Fruit fly (Drosophila melanogaster) ovary, adult (tissue): ENCODE measurements around the gene CG7914.

Experiments used
- CG17801 ChIP-seq: fragments of 200-800 bp; optimal IDR thresholded peaks from 2 replicates; lab custom pipeline; 2019; ENCODE audit warnings: missing biosample characterization, mild to moderate bottlenecking, missing genetic modification characterization, moderate library complexity; ENCODE audit not compliant: partially characterized antibody

The CG7914 gene

DNA sequence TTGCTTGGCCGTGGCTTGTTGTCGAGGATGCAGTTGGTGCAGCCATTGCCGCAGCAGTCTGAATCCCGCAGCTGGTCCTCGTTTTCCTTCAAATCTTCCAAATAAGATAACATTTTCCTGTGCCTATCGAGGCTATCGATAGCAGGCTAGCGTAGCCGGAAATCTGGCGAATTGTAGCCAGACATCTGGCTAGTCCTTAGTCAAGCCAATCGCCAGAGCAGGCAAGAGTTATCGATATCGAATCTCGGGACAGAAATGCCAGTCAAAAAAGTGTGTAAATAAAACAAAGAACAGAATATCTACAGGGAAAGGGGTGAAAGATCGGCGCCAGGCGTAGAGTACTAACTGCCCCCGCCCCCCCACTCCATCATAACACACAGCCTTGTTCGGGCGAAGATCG, at the start of gene CG7914, which contains the start of gene CG14194:
Gene CG7914, minus strand, starts transcription at position 113 of the 400 bp plus-strand sequence.
Gene CG14194, plus strand, starts transcription at position 220 of the 400 bp plus-strand sequence.
- TF ChIP-seq CG17801 = peak; percentile 10

dm6 chrX:19241790-19242373, 48.6 kb upstream of the CG7914 start, which contains the start of gene CG14196:
CG14196 (minus strand) TSS chrX:19241840.
- no peak for TF ChIP-seq CG17801

DNA sequence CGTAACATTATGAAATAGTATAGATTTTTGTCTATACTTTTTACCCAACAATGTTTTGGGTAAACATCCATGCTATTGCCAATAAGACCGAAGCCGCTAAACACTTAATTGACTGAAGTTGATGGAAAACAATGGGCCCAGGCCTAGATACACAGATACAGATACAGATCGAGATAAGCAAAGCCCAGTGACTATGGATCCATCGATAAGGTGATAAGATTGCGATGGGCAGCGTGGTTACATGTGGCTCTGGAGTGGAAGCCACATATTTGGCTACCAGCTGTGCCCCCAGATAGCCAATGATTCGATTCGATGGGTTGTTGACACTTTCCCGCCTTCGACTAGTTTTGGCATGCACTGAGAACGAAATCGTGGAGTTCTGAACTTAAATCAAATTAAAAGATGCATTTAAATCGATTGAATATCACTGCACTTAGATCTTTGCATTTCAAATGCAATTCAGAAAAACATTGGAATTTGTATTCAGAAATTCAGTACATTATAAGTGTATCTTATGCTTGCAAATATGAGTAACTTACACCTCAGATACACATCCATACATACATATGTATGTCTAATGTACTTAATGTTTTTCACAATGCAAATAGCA, 47.1 kb upstream of the CG7914 start:
- no peak for TF ChIP-seq CG17801

- no peak for TF ChIP-seq CG17801
Measured at dm6 chrX:19239365-19239764, 46.1 kb upstream of the CG7914 start.

DNA sequence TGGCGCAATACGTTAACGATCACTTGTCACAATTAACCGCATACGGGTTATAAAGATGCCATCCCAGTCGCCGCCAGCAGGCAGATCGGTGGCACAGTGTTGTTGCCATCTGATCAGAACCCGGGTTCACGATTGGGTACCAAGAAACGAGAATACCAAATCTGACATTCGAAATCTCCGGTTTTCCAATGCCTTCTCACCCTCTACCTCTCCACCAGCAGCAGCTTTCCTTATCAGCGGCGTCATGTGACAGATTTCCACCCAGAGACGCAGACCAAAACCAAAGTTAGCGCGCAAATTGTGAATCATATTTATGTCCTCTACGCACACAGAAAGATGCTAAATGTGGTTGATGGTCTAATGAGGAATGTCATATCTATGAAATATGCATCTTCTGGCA, 45.4 kb upstream of the CG7914 start:
- TF ChIP-seq CG17801 = no peak

DNA sequence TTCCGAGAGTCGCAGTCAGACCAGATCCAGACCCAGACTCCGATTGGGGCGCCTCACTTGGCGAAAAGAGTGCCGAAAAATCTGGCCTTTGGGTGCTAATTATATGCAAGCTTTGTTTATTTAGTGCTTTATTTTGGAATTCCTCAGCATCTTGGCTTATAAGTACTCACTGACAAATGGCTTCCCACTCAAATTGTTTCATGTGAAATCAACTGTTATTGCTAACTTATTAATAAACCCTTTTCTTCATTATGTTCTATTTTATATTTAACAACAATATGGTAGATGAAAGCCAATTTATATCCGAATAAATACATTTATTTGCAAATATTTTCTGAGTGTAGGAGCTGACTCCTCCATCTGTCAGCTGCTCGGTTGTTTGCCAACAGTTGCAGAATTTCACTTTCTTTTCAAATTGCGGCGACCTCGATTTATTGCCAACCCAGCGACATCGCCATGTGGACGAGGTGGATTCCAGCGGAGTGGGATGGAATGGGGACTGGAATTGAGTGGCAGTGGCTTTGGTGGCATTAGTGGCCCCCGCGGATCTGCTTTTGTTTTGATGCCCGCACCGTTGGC, 36.7 kb upstream of the CG7914 start:
- no peak for TF ChIP-seq CG17801

dm6 chrX:19225304-19225640, 32.0 kb upstream of the CG7914 start:
- TF ChIP-seq CG17801 = no peak

- no peak for TF ChIP-seq CG17801
Measured at dm6 chrX:19224580-19225303, 31.5 kb upstream of the CG7914 start.

DNA sequence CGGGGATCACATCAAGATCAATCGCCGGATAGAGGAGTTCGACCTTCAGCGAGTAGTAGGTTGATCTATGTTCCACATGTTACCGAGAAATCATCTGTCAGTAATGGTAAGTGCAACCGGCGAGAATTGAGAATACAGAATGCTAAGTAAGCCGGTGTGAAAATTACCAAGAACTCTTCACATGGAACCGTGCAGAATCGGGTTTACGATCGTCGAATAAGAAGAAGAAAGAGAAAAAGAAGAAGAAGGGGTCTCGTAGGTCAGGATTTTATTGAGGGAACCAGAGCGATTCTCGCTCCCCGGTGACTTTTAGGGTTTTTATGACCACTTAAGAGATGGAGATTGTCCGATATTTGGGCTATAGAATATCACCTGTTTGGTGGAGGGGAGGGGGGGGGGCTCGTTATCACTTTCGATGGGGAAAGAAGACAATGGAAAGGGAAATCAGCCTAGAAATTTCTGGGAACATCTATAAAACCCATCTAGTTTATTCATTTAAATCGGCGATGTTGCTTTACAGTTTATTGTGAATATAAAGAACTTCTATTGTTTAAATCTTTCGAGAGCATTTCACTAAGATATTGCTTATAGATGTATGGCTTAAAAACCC, 27.8 kb upstream of the CG7914 start:
- no peak for TF ChIP-seq CG17801

DNA sequence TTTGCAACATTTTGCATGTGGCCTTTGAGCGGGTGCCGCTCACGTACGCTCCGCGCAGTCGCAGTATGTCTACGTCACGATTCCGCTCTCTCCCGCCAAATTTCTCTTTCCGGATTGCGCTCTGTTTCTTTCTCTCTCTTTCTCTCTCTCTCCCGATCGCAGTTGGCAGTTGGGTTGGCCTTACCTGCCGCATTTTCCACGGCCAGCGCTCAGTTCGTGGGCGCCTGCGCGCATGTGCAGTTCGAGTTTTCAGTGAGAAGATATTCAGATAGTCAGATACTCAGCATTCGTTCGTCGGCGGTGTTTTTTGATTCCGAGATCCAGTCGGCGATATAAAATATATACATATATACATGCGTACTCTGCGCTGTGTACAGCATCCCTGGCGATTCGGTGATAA, 27.2 kb upstream of the CG7914 start, which contains the start of gene CG7884:
Gene CG7884, plus strand, starts transcription at position 208 of the 400 bp plus-strand sequence.
- TF ChIP-seq CG17801 = no peak

dm6 chrX:19216671-19217070, 23.4 kb upstream of the CG7914 start:
- TF ChIP-seq CG17801 = no peak

DNA sequence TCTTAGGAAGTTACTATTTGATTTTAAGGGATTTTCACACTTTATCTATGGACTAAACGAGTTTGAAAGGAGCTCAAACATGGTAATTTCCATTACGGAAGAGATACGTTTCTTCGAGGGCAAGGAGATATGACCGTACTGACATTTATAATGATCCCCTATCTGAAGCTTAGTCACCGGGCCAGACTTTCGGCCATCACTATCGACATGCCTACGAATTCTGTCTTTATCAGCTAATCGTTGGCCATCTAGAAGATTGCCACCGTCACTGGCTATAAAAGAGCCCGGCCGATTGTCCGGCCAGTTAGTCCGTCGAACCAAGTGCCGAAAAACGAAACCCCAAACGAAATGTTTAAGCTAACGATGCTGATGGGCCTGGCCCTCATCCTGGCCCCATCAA, 22.0 kb upstream of the CG7914 start, which contains the start of gene Muc18B:
Gene Muc18B, plus strand, starts transcription at position 301 of the 400 bp plus-strand sequence.
- TF ChIP-seq CG17801 = no peak

DNA sequence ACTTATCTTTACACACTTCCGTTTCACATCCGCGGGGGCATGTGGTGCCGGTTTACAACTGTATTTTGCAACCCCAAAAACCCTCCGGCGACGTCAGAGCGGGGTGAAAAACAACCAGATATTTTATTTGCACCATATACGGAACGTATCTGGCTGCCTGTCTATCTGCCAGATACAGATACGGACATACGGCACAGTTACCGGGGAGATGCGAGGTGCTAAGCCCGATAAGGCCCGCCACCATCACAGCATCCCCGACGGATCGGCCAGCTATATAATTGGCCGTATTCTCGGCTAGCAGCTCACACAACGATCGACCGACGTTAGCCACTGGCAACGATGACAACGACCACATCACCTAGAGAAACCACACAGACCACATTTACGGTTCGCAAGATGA, 19.7 kb upstream of the CG7914 start, which contains the start of gene Mur18B:
Gene Mur18B, plus strand, starts transcription at position 301 of the 400 bp plus-strand sequence.
- TF ChIP-seq CG17801 = no peak

- TF ChIP-seq CG17801 = no peak
Measured at dm6 chrX:19211982-19212381, 18.7 kb upstream of the CG7914 start, which contains the start of gene CG14195. CG14195 (minus strand) TSS chrX:19212082.

dm6 chrX:19208014-19208413, 14.8 kb upstream of the CG7914 start, which contains the start of gene Ulp1:
Ulp1 (minus strand) TSS chrX:19208187.
- TF ChIP-seq CG17801 = peak; percentile 41

- no peak for TF ChIP-seq CG17801
Measured at dm6 chrX:19201630-19202029, 8.4 kb upstream of the CG7914 start, which contains the start of gene CG7990. CG7990 (minus strand) TSS chrX:19201979.
